Fruit fly (Drosophila melanogaster) S2 (cell line): ENCODE data around the gene tal-3A.

Experiments
- CG8478 ChIP-seq: fragments of >200 bp; optimal IDR thresholded peaks from 2 replicates; lab custom pipeline; 2018
- CTCF ChIP-seq, 2 experiments: fragments of >200 bp; optimal IDR thresholded peaks; 2 replicates each; lab custom pipeline; 2018

DNA sequence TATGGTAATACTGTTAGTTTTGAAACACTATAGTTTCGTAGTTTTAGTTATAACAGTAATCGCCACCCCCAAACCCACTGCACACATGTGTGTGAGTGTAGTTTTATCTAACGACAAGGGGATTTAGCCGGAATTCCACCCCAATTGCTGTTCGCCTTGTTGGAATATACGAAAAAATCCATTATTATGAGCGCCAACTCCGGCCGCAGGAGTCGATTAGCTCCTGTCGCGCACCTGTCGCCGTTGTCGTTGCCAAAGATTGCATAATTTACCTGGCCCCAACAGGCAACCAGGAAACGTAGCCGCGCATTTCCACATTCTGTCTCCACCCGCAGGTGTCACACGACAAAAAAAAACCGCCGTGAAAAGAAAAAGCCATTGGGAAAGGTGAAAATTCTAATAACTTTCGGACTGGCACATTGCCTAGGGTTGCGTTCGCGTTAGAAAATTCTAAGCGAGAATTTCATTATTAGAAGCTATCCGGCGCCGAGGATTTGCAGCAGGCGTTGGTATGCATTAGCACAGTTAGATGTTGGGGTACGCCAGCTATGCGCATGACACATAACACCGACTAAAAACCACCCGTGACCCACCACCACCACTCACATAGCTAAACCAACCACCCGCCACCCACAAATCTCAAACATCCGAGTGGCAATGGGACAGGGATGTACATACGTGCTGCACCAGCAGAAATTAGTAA lies 9.6 kb upstream of the tal-3A start:
- TF ChIP-seq CG8478 (no peak), CTCF (optimal IDR thresholded peaks at IDR 0.05; lab: Kevin White, UChicago) (no peak)
